Worm (Caenorhabditis elegans) whole organism, L1 larva: ENCODE measurements around the gene F18E3.13.

Source experiments
- ama-1 ChIP-seq: fragments of 150-350 bp; optimal IDR thresholded peaks from 2 replicates; lab custom pipeline; 2014
- egl-27 ChIP-seq, 2 experiments: fragments of 150-350 bp in 1 of 2; sonication (generic microtip); optimal IDR thresholded peaks; 3 replicates each; lab custom pipeline; 2017 to 2018; ENCODE audit warnings: missing biosample characterization in 2 of 2, missing genetic modification characterization in 2 of 2, missing genetic modification reagents in 2 of 2
- elt-3 ChIP-seq, 6 experiments: fragments of 150-350 bp in 1 of 6; sonication (generic microtip); optimal IDR thresholded peaks; 2 replicates each; lab custom pipeline; 2017 to 2018; ENCODE audit warnings: missing biosample characterization in 6 of 6, missing genetic modification characterization in 6 of 6, inconsistent platforms in 1 of 6
- fkh-10 ChIP-seq: sonication (generic microtip); optimal IDR thresholded peaks from 2 replicates; lab custom pipeline; 2017; ENCODE audit warnings: missing biosample characterization, missing genetic modification reagents, missing genetic modification characterization
- lin-35 ChIP-seq, 2 experiments: fragments of 150-350 bp; optimal IDR thresholded peaks; 2 replicates each; lab custom pipeline; 2014; ENCODE audit warnings: missing biosample characterization in 2 of 2, missing genetic modification characterization in 2 of 2, missing genetic modification reagents in 2 of 2
- nhr-237 ChIP-seq: fragments of 150-350 bp; optimal IDR thresholded peaks from 2 replicates; lab custom pipeline; 2014; ENCODE audit warnings: missing biosample characterization, missing genetic modification characterization
- sptf-1 ChIP-seq: fragments of 150-350 bp; optimal IDR thresholded peaks from 2 replicates; lab custom pipeline; 2014; ENCODE audit warnings: missing biosample characterization, missing genetic modification characterization
- tbx-2 ChIP-seq: sonication (generic microtip); optimal IDR thresholded peaks from 2 replicates; lab custom pipeline; 2016; ENCODE audit warnings: missing genetic modification characterization, missing compliant biosample characterization

DNA sequence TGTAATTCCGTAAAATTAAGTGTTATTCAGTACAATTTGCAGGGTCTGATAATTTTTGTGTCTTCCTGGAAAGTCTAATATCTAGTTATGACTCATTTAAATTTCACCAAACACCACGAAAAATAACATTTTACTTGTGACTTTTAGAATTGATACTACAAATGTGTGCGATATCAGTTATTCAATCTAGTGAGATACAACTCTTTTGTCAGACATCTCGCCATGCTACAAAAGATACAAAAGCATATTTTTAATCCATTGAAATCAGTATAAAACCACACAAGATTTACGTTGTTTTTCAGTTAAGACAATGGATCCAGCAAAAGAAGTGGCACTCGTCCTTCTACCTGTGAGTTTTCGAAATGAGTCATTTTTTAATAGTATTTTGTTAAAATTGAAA lies 41.9 kb upstream of the F18E3.13 start, which contains the start of gene srx-56:
- no peak for TF ChIP-seq sptf-1
- no peak for TF ChIP-seq egl-27 (tag; optimal IDR thresholded peaks at IDR 0.05; lab: Kevin White, UChicago)
- no peak for TF ChIP-seq nhr-237 (tag; lab: Kevin White, UChicago)
- no peak for TF ChIP-seq fkh-10 (GFP tag; lab: Kevin White, UChicago)
- no peak for TF ChIP-seq lin-35 (GFP tag; optimal IDR thresholded peaks at IDR 0.05; lab: Kevin White, UChicago)
- TF ChIP-seq elt-3 (tag; optimal IDR thresholded peaks at IDR 0.05; lab: Kevin White, UChicago), result no peak
- TF ChIP-seq tbx-2 (tag; lab: Kevin White, UChicago), result no peak
- TF ChIP-seq ama-1, result no peak
